Fruit fly (Drosophila melanogaster) whole organism: Measurements from ENCODE around the gene CG15373.

ENCODE experiments used
- CG8478 ChIP-seq: fragments of >200 bp; optimal IDR thresholded peaks from 2 replicates; lab custom pipeline; 2018; ENCODE audit warnings: inconsistent platforms
- Dll ChIP-seq: fragments of >200 bp; optimal IDR thresholded peaks from 2 replicates; lab custom pipeline; 2017
- EcR ChIP-seq, 2 experiments: fragments of >200 bp; optimal IDR thresholded peaks; 2 replicates each; lab custom pipeline; 2017; ENCODE audit warnings: missing biosample characterization in 2 of 2, missing genetic modification characterization in 2 of 2, missing genetic modification reagents in 2 of 2
- pan ChIP-seq: fragments of >200 bp; optimal IDR thresholded peaks from 2 replicates; lab custom pipeline; 2017
- psq ChIP-seq: fragments of >200 bp; optimal IDR thresholded peaks from 2 replicates; lab custom pipeline; 2017
- usp ChIP-seq: fragments of >200 bp; optimal IDR thresholded peaks from 2 replicates; lab custom pipeline; 2017; ENCODE audit warnings: missing biosample characterization, missing genetic modification characterization, mixed read lengths

Gene CG15373

DNA sequence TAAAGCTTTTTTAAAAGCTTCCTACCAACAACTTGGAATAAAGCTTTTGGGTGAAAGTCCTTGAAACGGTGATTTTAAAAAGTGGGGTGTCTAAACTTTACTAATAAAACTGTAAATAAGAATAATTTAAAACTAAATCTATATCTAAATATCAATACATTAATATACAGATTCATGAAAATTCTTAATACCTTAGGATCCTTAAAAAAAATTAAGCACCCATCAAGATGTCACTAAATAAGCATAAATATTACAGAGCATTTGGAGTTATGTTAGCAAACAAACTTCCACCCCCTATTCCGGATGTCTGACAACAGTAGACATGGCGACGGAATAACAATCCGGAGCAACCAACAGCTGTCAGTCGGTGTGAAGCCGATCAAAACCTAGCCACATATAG is 20.4 kb downstream of the CG15373 start, which contains the start of gene Dhc16F:
TSS of gene Dhc16F (plus strand) at position 301 of the 400 bp plus-strand sequence.
- no peak for TF ChIP-seq CG8478
- no peak for TF ChIP-seq Dll (lab: Kevin White, UChicago)
- TF ChIP-seq pan, result no peak
- TF ChIP-seq psq (lab: Kevin White, UChicago), result no peak
- no peak for TF ChIP-seq EcR (GFP tag; optimal IDR thresholded peaks at IDR 0.05; lab: Kevin White, UChicago)
- no peak for TF ChIP-seq usp

DNA sequence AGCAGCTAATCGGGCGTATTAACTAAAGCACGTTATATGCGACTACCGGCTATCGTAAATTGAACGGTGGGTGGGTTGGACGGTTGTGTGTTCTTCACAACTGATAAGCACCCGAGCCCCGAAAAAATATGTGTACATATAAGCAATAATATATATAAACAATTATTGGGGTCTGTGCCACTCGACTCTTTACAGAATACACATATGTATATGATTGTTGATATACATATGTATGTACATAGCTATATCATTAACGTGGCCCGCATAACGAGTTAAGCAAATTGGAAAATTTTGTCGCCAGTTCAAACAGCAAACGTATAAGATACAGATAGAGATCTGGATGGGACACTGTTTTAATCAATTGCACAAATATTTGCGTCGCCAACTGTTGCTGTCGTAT is 38.9 kb downstream of the CG15373 start:
- TF ChIP-seq Dll (lab: Kevin White, UChicago) (no peak), CG8478 (no peak), pan (no peak), psq (lab: Kevin White, UChicago) (no peak), EcR (GFP tag; optimal IDR thresholded peaks at IDR 0.05; lab: Kevin White, UChicago) (no peak), usp (no peak)

DNA sequence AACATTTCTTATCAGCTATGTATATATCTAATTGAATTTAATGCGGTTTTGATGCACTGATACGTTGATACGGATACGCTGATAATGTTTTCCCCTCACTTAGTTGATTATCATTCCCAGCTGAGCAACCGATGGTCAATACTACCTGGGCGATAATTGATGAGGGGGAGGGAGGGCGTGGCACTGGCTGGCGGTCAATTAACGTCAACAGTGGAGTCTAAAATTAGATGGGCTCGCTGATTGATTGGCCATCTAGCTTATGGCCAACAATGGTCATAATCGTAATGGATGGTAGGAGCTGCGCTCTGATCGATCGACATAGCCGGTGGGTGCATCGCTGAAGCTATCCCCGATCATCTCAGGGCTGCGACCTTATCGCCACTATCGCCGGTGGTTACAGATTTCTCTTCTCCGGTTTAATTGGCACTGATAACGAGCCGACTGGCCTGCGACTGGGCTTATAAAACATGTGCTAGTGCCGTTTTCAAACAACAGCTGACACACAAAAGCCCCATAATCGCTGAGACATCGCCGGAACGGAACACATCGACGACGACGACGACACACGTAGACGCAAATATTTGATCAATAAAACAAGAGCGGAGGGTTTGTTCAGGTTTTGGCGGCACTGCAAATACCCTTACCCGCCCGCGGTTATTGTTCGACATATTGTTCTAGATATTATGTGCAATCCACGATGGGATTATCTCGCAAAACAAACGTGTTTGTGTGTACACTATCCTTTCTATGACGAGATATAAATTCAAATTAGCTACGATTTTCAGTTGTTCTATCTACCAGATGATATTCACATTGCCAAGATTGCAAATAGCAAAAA is 40.0 kb downstream of the CG15373 start:
- TF ChIP-seq usp, result no peak
- no peak for TF ChIP-seq EcR (GFP tag; optimal IDR thresholded peaks at IDR 0.05; lab: Kevin White, UChicago)
- no peak for TF ChIP-seq CG8478
- no peak for TF ChIP-seq Dll (lab: Kevin White, UChicago)
- no peak for TF ChIP-seq psq (lab: Kevin White, UChicago)
- no peak for TF ChIP-seq pan

DNA sequence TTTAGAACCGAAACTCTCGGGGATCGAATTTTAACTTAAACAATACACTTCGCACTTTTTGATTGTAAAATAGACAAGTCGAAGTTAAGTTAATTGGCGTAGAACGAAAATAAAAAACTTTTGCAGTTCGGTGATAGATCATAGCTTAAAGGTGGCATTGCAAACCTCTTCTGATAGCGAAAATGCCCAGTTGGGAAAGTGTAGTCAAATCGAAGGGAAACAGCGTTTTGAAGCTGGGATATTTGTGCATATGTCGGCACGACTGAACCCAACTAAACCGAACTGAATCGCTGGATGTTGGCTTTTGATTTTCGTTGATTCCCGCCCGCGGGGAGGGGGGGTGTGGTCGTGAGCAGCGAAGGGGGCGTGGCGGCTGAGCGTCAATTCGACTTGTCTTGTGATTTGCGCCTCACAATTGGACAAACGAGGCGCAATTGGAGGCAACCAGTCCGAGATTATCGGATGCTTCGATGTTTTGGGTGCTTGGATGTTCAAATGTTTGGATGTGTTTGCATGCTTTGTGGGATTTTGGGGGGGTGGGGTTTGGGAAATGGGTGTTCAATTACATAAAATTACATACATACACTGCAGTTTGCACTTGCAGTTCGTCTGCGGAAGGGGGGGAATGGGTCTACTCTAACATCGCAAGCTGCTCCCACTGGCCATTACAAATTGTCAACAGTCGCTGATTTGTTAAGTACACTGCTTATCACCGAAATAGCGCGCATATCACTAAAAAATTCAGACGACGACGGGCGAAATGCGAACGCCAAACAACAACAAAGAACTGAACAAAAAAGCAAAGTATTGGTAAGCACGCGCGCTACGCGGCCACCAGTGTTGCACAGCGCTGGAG is 41.1 kb downstream of the CG15373 start:
- no peak for TF ChIP-seq Dll (lab: Kevin White, UChicago)

DNA sequence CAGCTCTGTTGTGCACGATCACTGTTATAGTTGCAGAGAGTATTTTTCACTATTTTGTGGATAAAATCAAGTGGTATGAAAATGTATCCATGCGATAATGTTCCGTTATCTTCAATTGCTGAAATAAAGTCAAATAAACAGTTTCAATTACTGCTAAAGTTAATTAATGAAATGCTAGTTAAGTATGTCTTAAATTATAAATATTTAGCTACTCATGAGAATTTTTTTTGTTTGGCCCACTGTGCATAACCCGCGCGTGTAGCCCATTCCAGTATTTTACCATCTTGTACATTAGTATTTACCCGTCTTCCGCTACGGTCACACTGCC is 41.6 kb downstream of the CG15373 start, which contains the start of gene Ada3:
TSS of gene Ada3 (plus strand) at position 292 of the 328 bp plus-strand sequence.
- TF ChIP-seq pan, result no peak
- no peak for TF ChIP-seq Dll (lab: Kevin White, UChicago)
- no peak for TF ChIP-seq usp
- TF ChIP-seq CG8478, result no peak
- no peak for TF ChIP-seq EcR (GFP tag; optimal IDR thresholded peaks at IDR 0.05; lab: Kevin White, UChicago)
- no peak for TF ChIP-seq psq (lab: Kevin White, UChicago)

DNA sequence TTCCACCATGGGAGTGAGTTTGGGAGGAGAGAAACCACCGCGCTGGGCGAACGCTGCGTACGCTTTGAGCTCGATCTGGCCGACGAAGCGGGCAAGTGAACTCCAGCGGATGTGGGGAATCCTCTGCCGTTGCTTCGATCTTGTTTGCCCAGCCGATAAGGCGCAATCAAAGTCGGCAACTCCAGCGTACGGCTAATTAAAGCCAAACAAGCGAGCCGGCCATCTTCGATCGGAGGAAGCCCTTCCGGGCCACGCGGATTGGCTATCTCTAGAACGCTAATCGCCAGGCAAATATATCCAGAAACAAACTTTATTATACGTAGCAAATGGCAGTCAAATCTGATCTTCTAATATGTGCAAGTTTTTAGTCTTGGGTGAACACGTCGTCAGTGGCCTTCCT is 44.6 kb downstream of the CG15373 start, which contains the start of gene CG7536:
TSS of gene CG7536 (minus strand) at position 101 of the 400 bp plus-strand sequence.
- no peak for TF ChIP-seq pan
- no peak for TF ChIP-seq Dll (lab: Kevin White, UChicago)
- no peak for TF ChIP-seq usp
- TF ChIP-seq CG8478, result no peak
- no peak for TF ChIP-seq EcR (GFP tag; optimal IDR thresholded peaks at IDR 0.05; lab: Kevin White, UChicago)
- TF ChIP-seq psq (lab: Kevin White, UChicago), result no peak

DNA sequence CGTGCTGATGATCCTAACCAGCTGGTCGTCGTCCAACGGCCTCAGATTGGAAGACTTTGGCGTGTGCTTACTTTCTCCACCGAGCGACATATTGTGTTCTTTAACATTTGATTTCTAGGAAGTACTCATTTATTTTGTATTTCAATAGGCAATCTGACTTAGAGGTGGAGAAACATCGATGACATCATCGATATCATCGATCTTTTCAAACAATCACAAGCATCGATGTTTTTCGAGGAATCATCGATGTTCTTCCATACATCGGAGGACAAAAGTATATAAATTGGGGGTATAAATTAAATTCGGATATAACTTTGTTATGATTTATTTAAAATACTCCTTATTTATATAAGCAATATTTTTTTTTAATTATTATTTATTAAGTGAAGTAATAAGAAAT is 46.5 kb downstream of the CG15373 start, which contains the start of gene Swt1:
TSS of gene Swt1 (minus strand) at position 177 of the 400 bp plus-strand sequence.
- TF ChIP-seq EcR (GFP tag; optimal IDR thresholded peaks at IDR 0.05; lab: Kevin White, UChicago) (no peak), psq (lab: Kevin White, UChicago) (no peak), usp (no peak), pan (no peak), Dll (lab: Kevin White, UChicago) (no peak), CG8478 (no peak)

DNA sequence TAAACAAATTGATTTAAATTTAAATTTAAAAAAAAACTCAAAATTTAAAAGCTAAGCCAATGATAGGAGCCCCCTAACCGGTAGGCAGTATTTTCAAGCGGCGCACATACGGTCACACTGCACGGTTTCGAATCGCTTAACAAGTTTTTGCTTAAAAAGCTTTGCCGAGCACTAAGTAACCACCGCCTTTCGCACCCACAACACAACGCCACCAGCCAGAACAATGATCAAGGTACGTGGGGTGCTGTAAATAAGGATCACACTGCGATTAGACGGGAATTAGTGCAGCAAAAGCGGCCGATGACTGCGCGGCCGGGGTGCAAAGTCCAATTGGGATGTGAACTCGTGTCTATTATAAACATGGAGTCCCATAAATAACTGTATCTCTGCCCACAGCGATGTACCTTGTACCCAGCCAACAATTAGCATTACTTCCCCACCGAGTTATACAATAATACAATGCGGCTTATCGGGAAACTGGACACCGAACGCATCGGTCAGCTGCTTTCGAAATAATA is 47.4 kb downstream of the CG15373 start, which contains the start of gene scu:
TSS of gene scu (plus strand) at position 101 of the 518 bp plus-strand sequence.
- no peak for TF ChIP-seq EcR (GFP tag; optimal IDR thresholded peaks at IDR 0.05; lab: Kevin White, UChicago)
- TF ChIP-seq psq (lab: Kevin White, UChicago), result no peak

DNA sequence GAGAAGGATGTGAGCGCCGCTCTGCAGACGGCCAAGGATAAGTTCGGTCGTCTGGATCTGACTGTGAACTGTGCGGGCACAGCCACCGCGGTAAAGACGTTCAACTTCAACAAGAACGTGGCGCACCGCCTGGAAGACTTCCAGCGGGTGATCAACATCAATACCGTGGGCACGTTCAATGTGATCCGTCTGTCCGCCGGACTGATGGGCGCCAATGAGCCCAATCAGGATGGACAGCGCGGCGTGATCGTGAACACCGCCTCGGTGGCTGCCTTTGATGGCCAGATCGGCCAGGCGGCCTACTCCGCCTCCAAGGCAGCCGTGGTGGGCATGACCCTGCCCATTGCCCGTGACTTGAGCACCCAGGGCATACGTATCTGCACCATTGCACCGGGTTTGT is 48.3 kb downstream of the CG15373 start:
- TF ChIP-seq Dll (lab: Kevin White, UChicago), result no peak

DNA sequence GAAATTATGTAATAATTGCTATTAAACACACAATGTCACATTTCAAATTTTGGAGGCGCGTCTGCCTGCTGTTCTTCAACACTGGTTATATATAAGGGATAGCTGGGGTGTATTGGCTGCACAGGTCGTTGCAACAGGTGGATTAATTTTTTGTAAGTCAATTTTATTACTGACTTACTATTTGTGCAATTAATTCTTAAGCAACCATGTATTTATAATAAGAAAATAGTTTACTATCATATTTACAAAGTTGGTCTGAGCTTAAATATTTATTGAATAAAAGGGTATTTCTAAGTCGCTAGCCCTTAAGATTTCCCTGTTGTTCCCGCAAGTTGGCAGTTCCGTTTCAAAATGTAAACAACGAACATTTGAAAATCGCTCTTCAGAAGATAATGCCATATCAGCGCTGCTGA is 49.0 kb downstream of the CG15373 start, which contains the start of gene RhoGAP16F:
TSS of gene RhoGAP16F (plus strand) at position 336 of the 413 bp plus-strand sequence.
- TF ChIP-seq CG8478, result no peak
- no peak for TF ChIP-seq usp
- peak; percentile 95 for TF ChIP-seq pan

DNA sequence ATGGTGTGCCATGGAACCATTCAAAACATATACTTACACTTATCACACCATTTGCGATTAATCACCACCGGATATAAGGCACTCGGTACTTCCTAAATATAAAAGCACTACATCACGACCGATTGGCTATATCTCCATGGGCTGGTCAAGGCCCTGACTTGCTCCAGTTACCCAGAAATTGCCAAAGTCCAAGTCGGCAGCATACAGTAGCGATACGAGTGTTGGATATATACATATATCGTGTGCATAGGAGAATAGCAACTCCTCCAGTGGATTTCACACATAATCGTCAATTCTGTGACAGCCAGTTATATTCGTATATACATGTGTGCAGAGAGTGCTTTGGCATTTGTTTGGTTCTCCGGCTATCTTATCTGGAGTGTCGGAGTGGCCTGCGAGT is 50.3 kb downstream of the CG15373 start:
- TF ChIP-seq CG8478 (no peak), Dll (lab: Kevin White, UChicago) (no peak), usp (no peak), pan (no peak), psq (lab: Kevin White, UChicago) (no peak), EcR (GFP tag; optimal IDR thresholded peaks at IDR 0.05; lab: Kevin White, UChicago) (no peak)

DNA sequence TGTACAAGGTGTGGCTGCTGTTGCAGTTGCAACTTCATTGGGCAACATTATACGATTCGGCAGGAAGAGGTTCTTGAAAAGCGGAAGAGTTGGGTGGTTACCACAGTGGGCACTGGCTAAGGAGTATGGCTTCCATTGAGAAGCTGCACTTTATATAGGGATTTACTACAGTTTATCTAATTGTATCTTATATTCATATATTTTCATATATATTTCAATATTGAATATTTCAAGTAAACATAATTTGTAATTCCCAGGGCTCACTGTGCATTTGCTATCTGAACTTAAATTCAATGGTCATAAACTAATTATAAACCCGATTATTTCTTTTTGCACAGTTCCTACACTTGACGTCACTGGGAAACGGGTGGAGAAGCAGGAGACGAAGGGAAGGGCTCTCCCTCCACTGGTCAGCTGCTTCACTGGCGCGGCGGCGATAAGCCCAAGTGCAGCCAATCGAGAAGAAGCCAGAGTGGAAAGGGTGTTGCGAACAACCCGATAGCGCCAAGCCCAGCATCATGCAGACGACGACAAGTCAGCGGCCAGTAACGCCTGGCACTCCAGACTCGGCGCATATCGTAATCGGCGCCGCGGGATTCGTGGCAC is 51.1 kb downstream of the CG15373 start:
- TF ChIP-seq psq (lab: Kevin White, UChicago) (no peak), usp (no peak), EcR (GFP tag; optimal IDR thresholded peaks at IDR 0.05; lab: Kevin White, UChicago) (no peak), Dll (lab: Kevin White, UChicago) (no peak), pan (no peak), CG8478 (no peak)
